Fruit fly (Drosophila melanogaster) whole organism, embryonic: ENCODE results near the gene CG12010.

Experiments used
- Atf6 ChIP-seq: fragments of 200-800 bp; sonication (Bioruptor generic); IDR thresholded peaks from 2 replicates; pipeline ENCODE4 v1.3.6; 2022; ENCODE audit warnings: missing biosample characterization, missing genetic modification characterization
- Bteb2 ChIP-seq: fragments of 200-800 bp; sonication (Bioruptor generic); optimal IDR thresholded peaks from 2 replicates; lab custom pipeline; 2016; ENCODE audit warnings: missing biosample characterization, missing genetic modification characterization
- CG10267 ChIP-seq: fragments of 200-800 bp; sonication (Bioruptor generic); optimal IDR thresholded peaks from 2 replicates; lab custom pipeline; 2018; ENCODE audit warnings: missing biosample characterization, mild to moderate bottlenecking, missing genetic modification characterization, moderate library complexity
- CG11093 ChIP-seq: fragments of 200-800 bp; sonication (Bioruptor generic); IDR thresholded peaks from 3 replicates; pipeline ENCODE4 v1.3.6; 2022; ENCODE audit warnings: missing biosample characterization, missing genetic modification characterization
- CG12236 ChIP-seq: fragments of 200-800 bp; sonication (Bioruptor generic); optimal IDR thresholded peaks from 2 replicates; lab custom pipeline; 2016; ENCODE audit warnings: missing biosample characterization, missing genetic modification characterization
- CG13123 ChIP-seq: fragments of 200-800 bp; sonication (Bioruptor generic); optimal IDR thresholded peaks from 2 replicates; lab custom pipeline; 2016; ENCODE audit warnings: missing biosample characterization, missing genetic modification characterization
- CG13296 ChIP-seq: fragments of 200-800 bp; sonication (Bioruptor generic); optimal IDR thresholded peaks from 3 replicates; lab custom pipeline; 2018; ENCODE audit warnings: missing biosample characterization, mild to moderate bottlenecking, missing genetic modification characterization
- CG1603 ChIP-seq: fragments of 200-800 bp; sonication (Bioruptor generic); optimal IDR thresholded peaks from 2 replicates; lab custom pipeline; 2019; ENCODE audit warnings: missing biosample characterization, mild to moderate bottlenecking, missing genetic modification characterization, moderate library complexity
- CG18011 ChIP-seq: fragments of 200-800 bp; sonication (Bioruptor generic); optimal IDR thresholded peaks from 2 replicates; lab custom pipeline; 2017; ENCODE audit warnings: missing biosample characterization, missing genetic modification characterization, mild to moderate bottlenecking, moderate library complexity, missing genotype
- CG18599 ChIP-seq: fragments of 200-800 bp; sonication (Bioruptor generic); optimal IDR thresholded peaks from 3 replicates; lab custom pipeline; 2017; ENCODE audit warnings: missing biosample characterization, missing genetic modification characterization, mild to moderate bottlenecking, moderate library complexity, missing genetic modification reagents
- CG18619 ChIP-seq: fragments of 200-800 bp; sonication (Bioruptor generic); optimal IDR thresholded peaks from 3 replicates; lab custom pipeline; 2017; ENCODE audit warnings: missing biosample characterization, mild to moderate bottlenecking, missing genetic modification characterization
- CG2889 ChIP-seq: fragments of 200-800 bp; sonication (Bioruptor generic); IDR thresholded peaks from 3 replicates; pipeline ENCODE4 v1.3.6; 2022; ENCODE audit warnings: missing biosample characterization, missing genetic modification characterization
- CG31388 ChIP-seq: fragments of 200-800 bp; sonication (Bioruptor generic); optimal IDR thresholded peaks from 2 replicates; lab custom pipeline; 2016; ENCODE audit warnings: missing biosample characterization, missing genetic modification characterization
- CG4707 ChIP-seq: fragments of 200-800 bp; sonication (Bioruptor generic); optimal IDR thresholded peaks from 2 replicates; lab custom pipeline; 2018; ENCODE audit warnings: missing biosample characterization, mild to moderate bottlenecking, missing genetic modification characterization, moderate library complexity
- CG6272 ChIP-seq: fragments of 200-800 bp; sonication (Bioruptor generic); IDR thresholded peaks from 2 replicates; pipeline ENCODE4 v1.3.6; 2022; ENCODE audit warnings: missing biosample characterization, missing genetic modification characterization
- CG7928 ChIP-seq: fragments of 200-800 bp; sonication (Bioruptor generic); optimal IDR thresholded peaks from 2 replicates; lab custom pipeline; 2017; ENCODE audit warnings: missing biosample characterization, mild to moderate bottlenecking, missing genetic modification characterization
- CTCF ChIP-seq: fragments of 200-800 bp; sonication (Bioruptor generic); optimal IDR thresholded peaks from 2 replicates; lab custom pipeline; 2017; ENCODE audit warnings: missing biosample characterization, mild to moderate bottlenecking, missing genetic modification characterization, moderate library complexity
- Dek ChIP-seq: fragments of 200-800 bp; sonication (Bioruptor generic); optimal IDR thresholded peaks from 3 replicates; lab custom pipeline; 2019; ENCODE audit warnings: missing biosample characterization, mild to moderate bottlenecking, missing genetic modification characterization, moderate library complexity
- Dp ChIP-seq: fragments of 200-800 bp; sonication (Bioruptor generic); optimal IDR thresholded peaks from 2 replicates; lab custom pipeline; 2018; ENCODE audit warnings: missing biosample characterization, mild to moderate bottlenecking, missing genetic modification characterization, moderate library complexity
- Eip74EF ChIP-seq, 2 experiments: fragments of 200-800 bp in 1 of 2; fragments of >200 bp in 1 of 2; sonication (Bioruptor generic) in 1 of 2; optimal IDR thresholded peaks; 2 replicates each; lab custom pipeline; 2017 to 2019; ENCODE audit warnings: missing biosample characterization in 2 of 2, missing genetic modification characterization in 2 of 2, mild to moderate bottlenecking in 1 of 2, moderate library complexity in 1 of 2
- GATAe ChIP-seq: fragments of 200-800 bp; sonication (Bioruptor generic); conservative IDR thresholded peaks from 2 replicates; pipeline ENCODE4 v1.3.6; 2022; ENCODE audit warnings: missing biosample characterization, missing genetic modification characterization
- Gug ChIP-seq: fragments of 200-800 bp; sonication (Bioruptor generic); IDR thresholded peaks from 4 replicates; pipeline ENCODE4 v1.3.6; 2022; ENCODE audit warnings: missing biosample characterization, missing genetic modification characterization
- Lpt ChIP-seq: fragments of >200 bp; optimal IDR thresholded peaks from 2 replicates; lab custom pipeline; 2018; ENCODE audit warnings: missing biosample characterization, missing genetic modification characterization
- Mes4 ChIP-seq: fragments of 200-800 bp; sonication (Bioruptor generic); optimal IDR thresholded peaks from 2 replicates; lab custom pipeline; 2016; ENCODE audit warnings: missing biosample characterization, missing genetic modification characterization
- Neu2 ChIP-seq: fragments of 200-800 bp; sonication (Bioruptor generic); optimal IDR thresholded peaks from 3 replicates; lab custom pipeline; 2016; ENCODE audit warnings: missing biosample characterization, missing genetic modification characterization, borderline replicate concordance
- Oaz ChIP-seq: fragments of 200-800 bp; sonication (Bioruptor generic); IDR thresholded peaks from 2 replicates; pipeline ENCODE4 v1.3.6; 2022; ENCODE audit warnings: missing biosample characterization, missing genetic modification characterization
- Oli ChIP-seq: fragments of 200-800 bp; sonication (Bioruptor generic); optimal IDR thresholded peaks from 2 replicates; lab custom pipeline; 2018; ENCODE audit warnings: missing biosample characterization, mild to moderate bottlenecking, missing genetic modification characterization, moderate library complexity
- Pdp1 ChIP-seq, 2 experiments: fragments of 200-800 bp; sonication (Bioruptor generic); optimal IDR thresholded peaks; 3 replicates each; lab custom pipeline; 2016; ENCODE audit warnings: missing biosample characterization in 2 of 2, missing genetic modification characterization in 2 of 2, mild to moderate bottlenecking in 1 of 2, moderate library complexity in 1 of 2
- Trl ChIP-seq, 3 experiments: fragments of >200 bp in 2 of 3; fragments of 200-800 bp in 1 of 3; sonication (Bioruptor generic) in 1 of 3; optimal IDR thresholded peaks; 2 replicates in 1 of 3; 3 replicates in 2 of 3; lab custom pipeline; 2016 to 2017; ENCODE audit warnings: missing biosample characterization in 1 of 3, missing genetic modification characterization in 1 of 3
- Xbp1 ChIP-seq: fragments of 200-800 bp; sonication (Bioruptor generic); optimal IDR thresholded peaks from 3 replicates; lab custom pipeline; 2016; ENCODE audit warnings: missing biosample characterization, mild to moderate bottlenecking, missing genetic modification characterization
- ato ChIP-seq: fragments of 200-800 bp; sonication (Bioruptor generic); IDR thresholded peaks from 2 replicates; pipeline ENCODE4 v1.3.6; 2022; ENCODE audit warnings: missing biosample characterization, missing genetic modification characterization; ENCODE audit not compliant: partially characterized antibody
- cad ChIP-seq: fragments of >200 bp; optimal IDR thresholded peaks from 2 replicates; lab custom pipeline; 2017; ENCODE audit warnings: missing biosample characterization, missing genetic modification characterization
- chif ChIP-seq, 2 experiments: fragments of 200-800 bp; sonication (Bioruptor generic); optimal IDR thresholded peaks; 3 replicates each; lab custom pipeline; 2016; ENCODE audit warnings: missing biosample characterization in 2 of 2, missing genetic modification characterization in 2 of 2
- corto ChIP-seq: fragments of 200-800 bp; sonication (Bioruptor generic); optimal IDR thresholded peaks from 2 replicates; lab custom pipeline; 2016; ENCODE audit warnings: missing biosample characterization, mild to moderate bottlenecking, missing genetic modification characterization, moderate library complexity
- crc ChIP-seq: fragments of 200-800 bp; sonication (Bioruptor generic); optimal IDR thresholded peaks from 2 replicates; lab custom pipeline; 2016; ENCODE audit warnings: missing biosample characterization, missing genetic modification characterization
- en ChIP-seq: fragments of 200-800 bp; sonication (Bioruptor generic); optimal IDR thresholded peaks from 2 replicates; lab custom pipeline; 2016; ENCODE audit warnings: missing biosample characterization, missing genetic modification characterization
- fd102C ChIP-seq: fragments of 200-800 bp; sonication (Bioruptor generic); optimal IDR thresholded peaks from 2 replicates; lab custom pipeline; 2018; ENCODE audit warnings: missing biosample characterization, mild to moderate bottlenecking, missing genetic modification characterization, moderate library complexity
- hb ChIP-seq: fragments of 200-800 bp; sonication (Bioruptor generic); IDR thresholded peaks from 3 replicates; pipeline ENCODE4 v1.3.6; 2022; ENCODE audit warnings: missing biosample characterization, missing genetic modification characterization; ENCODE audit not compliant: partially characterized antibody
- hbn ChIP-seq: fragments of 200-800 bp; sonication (Bioruptor generic); IDR thresholded peaks from 2 replicates; pipeline ENCODE4 v1.3.6; 2022; ENCODE audit warnings: missing biosample characterization, missing genetic modification characterization; ENCODE audit not compliant: partially characterized antibody
- jigr1 ChIP-seq: fragments of 200-800 bp; sonication (Bioruptor generic); IDR thresholded peaks from 3 replicates; pipeline ENCODE4 v1.3.6; 2022; ENCODE audit warnings: missing biosample characterization, missing genetic modification characterization
- knrl ChIP-seq: fragments of 200-800 bp; sonication (Bioruptor generic); IDR thresholded peaks from 3 replicates; pipeline ENCODE4 v1.3.6; 2022; ENCODE audit warnings: missing biosample characterization, missing genetic modification characterization; ENCODE audit not compliant: partially characterized antibody
- mld ChIP-seq: fragments of 200-800 bp; sonication (Bioruptor generic); IDR thresholded peaks from 3 replicates; pipeline ENCODE4 v1.3.6; 2022; ENCODE audit warnings: missing biosample characterization, missing genetic modification characterization; ENCODE audit not compliant: partially characterized antibody
- nau ChIP-seq: fragments of 200-800 bp; sonication (Bioruptor generic); optimal IDR thresholded peaks from 3 replicates; lab custom pipeline; 2017; ENCODE audit warnings: missing biosample characterization, mild to moderate bottlenecking, missing genetic modification characterization, missing genetic modification reagents
- nerfin-1 ChIP-seq: fragments of 200-800 bp; sonication (Bioruptor generic); optimal IDR thresholded peaks from 3 replicates; lab custom pipeline; 2019; ENCODE audit warnings: missing biosample characterization, mild to moderate bottlenecking, missing genetic modification characterization, moderate library complexity
- pho ChIP-seq: fragments of 200-800 bp; sonication (Bioruptor generic); optimal IDR thresholded peaks from 2 replicates; lab custom pipeline; 2016; ENCODE audit warnings: missing biosample characterization, missing genetic modification characterization
- pita ChIP-seq: fragments of 200-800 bp; sonication (Bioruptor generic); optimal IDR thresholded peaks from 2 replicates; lab custom pipeline; 2017; ENCODE audit warnings: missing biosample characterization, mild to moderate bottlenecking, missing genetic modification characterization
- row ChIP-seq: fragments of 200-800 bp; sonication (Bioruptor generic); IDR thresholded peaks from 3 replicates; pipeline ENCODE4 v1.3.6; 2022; ENCODE audit warnings: missing biosample characterization, missing genetic modification characterization
- sc ChIP-seq, 3 experiments: fragments of >200 bp in 2 of 3; fragments of 200-800 bp in 1 of 3; sonication (Bioruptor generic) in 1 of 3; optimal IDR thresholded peaks; 2 replicates in 2 of 3; 3 replicates in 1 of 3; lab custom pipeline; 2017; ENCODE audit warnings: mild to moderate bottlenecking in 1 of 3, missing biosample characterization in 1 of 3, missing genetic modification characterization in 1 of 3, missing genetic modification reagents in 1 of 3

Gene CG12010

dm6 chr3L:3384596-3385436 lies 10.7 kb downstream of the CG12010 start (continued):
- TF ChIP-seq Dp (no peak), CG18619 (GFP tag; lab: Kevin White, UChicago) (peak; percentile 51), CG18011 (GFP tag; lab: Kevin White, UChicago) (no peak), nau (GFP tag; lab: Kevin White, UChicago) (peak; percentile 2), Xbp1 (GFP tag; lab: Kevin White, UChicago) (peak; percentile 36), fd102C (no peak), CG18599 (peak; percentile 35), Trl (optimal IDR thresholded peaks at IDR 0.05; lab: Kevin White, UChicago) (no peak), Trl (GFP tag; optimal IDR thresholded peaks at IDR 0.05; lab: Kevin White, UChicago) (no peak), chif (GFP tag; optimal IDR thresholded peaks at IDR 0.05; lab: Kevin White, UChicago) (no peak), CG2889 (GFP tag; lab: Robert Waterston, UW) (no peak), Neu2 (GFP tag; lab: Kevin White, UChicago) (no peak), CG4707 (GFP tag; lab: Kevin White, UChicago) (no peak), hbn (no peak), CG13296 (no peak), Mes4 (no peak), row (GFP tag; lab: Robert Waterston, UW) (peak; percentile 61), mld (GFP tag; lab: Robert Waterston, UW) (no peak), CG13123 (no peak), Atf6 (GFP tag; lab: Robert Waterston, UW) (no peak), Eip74EF (GFP tag; optimal IDR thresholded peaks at IDR 0.05; lab: Kevin White, UChicago) (no peak), CG12236 (no peak), knrl (no peak), sc (optimal IDR thresholded peaks at IDR 0.05; lab: Kevin White, UChicago) (no peak), sc (GFP tag; optimal IDR thresholded peaks at IDR 0.05; lab: Kevin White, UChicago) (peak; percentile 59), Oli (tag; lab: Kevin White, UChicago) (peak; percentile 66), CTCF (GFP tag; lab: Kevin White, UChicago) (no peak), CG1603 (no peak), CG7928 (GFP tag; lab: Kevin White, UChicago) (no peak), Gug (GFP tag; lab: Robert Waterston, UW) (no peak), pho (no peak), CG6272 (no peak), ato (GFP tag; lab: Robert Waterston, UW) (no peak), corto (GFP tag; lab: Kevin White, UChicago) (no peak), CG31388 (GFP tag; lab: Kevin White, UChicago) (no peak), GATAe (GFP tag; lab: Robert Waterston, UW) (no peak), jigr1 (GFP tag; lab: Robert Waterston, UW) (no peak), CG10267 (tag; lab: Kevin White, UChicago) (peak; percentile 52), crc (no peak), hb (GFP tag; lab: Robert Waterston, UW) (no peak), cad (GFP tag; lab: Kevin White, UChicago) (no peak), Bteb2 (GFP tag; lab: Kevin White, UChicago) (no peak), Pdp1 (GFP tag; optimal IDR thresholded peaks at IDR 0.05; lab: Kevin White, UChicago) (no peak), pita (GFP tag; lab: Kevin White, UChicago) (no peak), Dek (tag; lab: Kevin White, UChicago) (no peak), CG11093 (peak; percentile 52; the same call in 1 of the 3 replicates), en (GFP tag; lab: Kevin White, UChicago) (no peak), Oaz (no peak), nerfin-1 (tag; lab: Kevin White, UChicago) (no peak), Lpt (GFP tag; lab: Kevin White, UChicago) (no peak)
